Fruit fly (Drosophila melanogaster): Measurements from ENCODE around the gene csw.

DNA sequence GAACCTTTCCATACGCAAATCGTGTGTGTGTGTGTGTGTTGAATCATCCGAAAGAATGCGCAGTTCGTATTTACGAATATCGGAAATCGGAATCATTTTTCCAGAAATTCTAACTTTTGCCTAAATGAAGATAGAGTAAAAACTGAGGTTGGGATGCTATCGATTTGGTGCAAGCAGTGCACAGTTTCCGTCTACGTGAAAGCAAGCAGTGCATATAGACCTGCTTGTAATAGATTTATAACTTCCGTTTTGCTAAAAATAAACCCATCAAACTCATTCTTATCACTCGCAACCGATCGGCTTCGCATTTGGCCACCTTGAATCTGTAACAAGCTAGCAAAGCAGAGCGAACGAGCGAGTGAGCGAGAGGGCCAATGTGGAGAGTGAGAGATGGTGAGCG, 12.3 kb downstream of the csw start:
- TF ChIP-seq Mnt (GFP tag; optimal IDR thresholded peaks at IDR 0.05) = no peak
- no peak for TF ChIP-seq kay (GFP tag; ENCODE audit: borderline replicate concordance)
- no peak for TF ChIP-seq ovo (GFP tag; optimal IDR thresholded peaks at IDR 0.05)
- TF ChIP-seq CG14711 (tag; optimal IDR thresholded peaks at IDR 0.05) = no peak
- no peak for TF ChIP-seq CG12768 (GFP tag; optimal IDR thresholded peaks at IDR 0.05)
- TF ChIP-seq toe (GFP tag; optimal IDR thresholded peaks at IDR 0.05) = no peak
- TF ChIP-seq cnc (optimal IDR thresholded peaks at IDR 0.05) = no peak
- no peak for TF ChIP-seq bab1 (GFP tag; optimal IDR thresholded peaks at IDR 0.05)
- TF ChIP-seq Hr96 (GFP tag; optimal IDR thresholded peaks at IDR 0.05) = no peak
- TF ChIP-seq Crg-1 (GFP tag; optimal IDR thresholded peaks at IDR 0.05) = no peak
- TF ChIP-seq CG7045 (GFP tag; optimal IDR thresholded peaks at IDR 0.05) = no peak
- no peak for TF ChIP-seq Clk (GFP tag; optimal IDR thresholded peaks at IDR 0.05)
- no peak for TF ChIP-seq CG7101 (tag; optimal IDR thresholded peaks at IDR 0.05)
- no peak for TF ChIP-seq CG11617 (GFP tag; optimal IDR thresholded peaks at IDR 0.05)

Data from whole organism, adult.